Fruit fly (Drosophila melanogaster): ENCODE measurements around the gene CG17751.

The CG17751 gene

DNA sequence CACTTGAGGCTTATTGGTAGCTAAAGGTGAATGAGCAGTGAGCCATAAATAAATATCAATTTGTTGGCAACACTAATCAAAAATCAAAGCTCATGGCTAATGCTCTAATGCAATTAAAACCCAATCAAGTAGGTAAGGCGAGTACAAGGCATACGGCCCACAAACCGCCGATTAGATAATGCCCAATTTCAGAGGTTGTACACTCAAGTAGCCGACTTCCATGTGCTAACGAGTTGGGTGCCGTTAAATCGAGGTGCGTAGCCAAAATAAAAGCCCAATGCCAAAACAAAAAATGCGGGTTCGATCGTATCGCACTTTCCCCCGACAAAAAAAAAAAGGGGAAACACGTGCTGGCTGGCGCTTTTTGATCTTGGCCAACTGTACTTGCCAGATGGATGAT lies 15.0 kb downstream of the CG17751 start (continued):
- TF ChIP-seq CG2116 (GFP tag; optimal IDR thresholded peaks at IDR 0.05) (no peak), CG16815 (GFP tag; optimal IDR thresholded peaks at IDR 0.05) (no peak), CG18011 (GFP tag; optimal IDR thresholded peaks at IDR 0.05) (no peak), schlank (tag; optimal IDR thresholded peaks at IDR 0.05) (no peak), tap (tag; optimal IDR thresholded peaks at IDR 0.05) (no peak), CG17186 (GFP tag; optimal IDR thresholded peaks at IDR 0.05) (no peak), yki (optimal IDR thresholded peaks at IDR 0.05) (no peak), jigr1 (GFP tag; IDR thresholded peaks at IDR 0.05) (no peak), HLH3B (GFP tag; IDR thresholded peaks at IDR 0.05) (no peak), CG10274 (GFP tag; optimal IDR thresholded peaks at IDR 0.05) (no peak), Med (GFP tag) (peak; percentile 52), CG12659 (GFP tag; optimal IDR thresholded peaks at IDR 0.05) (no peak), CG13624 (GFP tag; optimal IDR thresholded peaks at IDR 0.05) (no peak), Hey (tag; optimal IDR thresholded peaks at IDR 0.05) (peak; percentile 84), CG15514 (GFP tag; optimal IDR thresholded peaks at IDR 0.05) (no peak), CG12104 (GFP tag; optimal IDR thresholded peaks at IDR 0.05) (no peak), CG9609 (GFP tag; optimal IDR thresholded peaks at IDR 0.05) (no peak), ham (GFP tag; IDR thresholded peaks at IDR 0.05) (no peak), BtbVII (GFP tag; optimal IDR thresholded peaks at IDR 0.05) (no peak), CG3281 (GFP tag; optimal IDR thresholded peaks at IDR 0.05) (peak; percentile 25), fu2 (GFP tag; optimal IDR thresholded peaks at IDR 0.05) (no peak), grau (tag; optimal IDR thresholded peaks at IDR 0.05) (peak; percentile 3), CG10366 (GFP tag; IDR thresholded peaks at IDR 0.05) (no peak), Bgb (GFP tag; IDR thresholded peaks at IDR 0.05; ENCODE audit: partially characterized antibody) (no peak), sr (GFP tag; IDR thresholded peaks at IDR 0.05) (no peak), mirr (GFP tag; optimal IDR thresholded peaks at IDR 0.05) (peak; percentile 97), scrt (GFP tag; optimal IDR thresholded peaks at IDR 0.05) (no peak), Dfd (GFP tag; optimal IDR thresholded peaks at IDR 0.05) (no peak), Stat92E (GFP tag; optimal IDR thresholded peaks at IDR 0.05) (no peak), her (GFP tag; optimal IDR thresholded peaks at IDR 0.05) (no peak), CG6791 (GFP tag; IDR thresholded peaks at IDR 0.05; ENCODE audit: partially characterized antibody) (no peak), ash1 (GFP tag; optimal IDR thresholded peaks at IDR 0.05) (no peak), CG13775 (GFP tag; optimal IDR thresholded peaks at IDR 0.05) (no peak), CG9437 (GFP tag; optimal IDR thresholded peaks at IDR 0.05) (no peak), Dbx (GFP tag; IDR thresholded peaks at IDR 0.05) (no peak), hb (GFP tag; IDR thresholded peaks at IDR 0.05; ENCODE audit: partially characterized antibody) (no peak), sug (tag; optimal IDR thresholded peaks at IDR 0.05) (peak; percentile 84), ssp (GFP tag; IDR thresholded peaks at IDR 0.05) (no peak), CG2678 (tag; optimal IDR thresholded peaks at IDR 0.05) (peak; percentile 32), ara (GFP tag; IDR thresholded peaks at IDR 0.05) (no peak), ab (GFP tag; optimal IDR thresholded peaks at IDR 0.05) (no peak), CG15073 (GFP tag; optimal IDR thresholded peaks at IDR 0.05) (no peak), NK7.1 (GFP tag; optimal IDR thresholded peaks at IDR 0.05) (no peak), psq (GFP tag; optimal IDR thresholded peaks at IDR 0.05) (no peak), CG9727 (GFP tag; optimal IDR thresholded peaks at IDR 0.05) (no peak), Usf (GFP tag; optimal IDR thresholded peaks at IDR 0.05) (no peak), grn (GFP tag; optimal IDR thresholded peaks at IDR 0.05) (peak; percentile 16), Fer2 (tag; optimal IDR thresholded peaks at IDR 0.05) (peak; percentile 6), insv (GFP tag; optimal IDR thresholded peaks at IDR 0.05) (no peak), CG2875 (GFP tag; optimal IDR thresholded peaks at IDR 0.05) (no peak), Mrtf (GFP tag; IDR thresholded peaks at IDR 0.05) (no peak), sens (GFP tag) (no peak)
